Worm (Caenorhabditis elegans) whole organism, L2 larva: ENCODE measurements around the gene srd-36.

Experiments
- blmp-1 ChIP-seq: sonication (generic microtip); optimal IDR thresholded peaks from 2 replicates; lab custom pipeline; 2017; ENCODE audit warnings: missing genetic modification characterization, mild to moderate bottlenecking, missing compliant biosample characterization, antibody characterized with exemption, moderate library complexity; ENCODE audit not compliant: insufficient read depth
- egl-27 ChIP-seq: sonication (generic microtip); optimal IDR thresholded peaks from 3 replicates; lab custom pipeline; 2017; ENCODE audit warnings: missing biosample characterization, missing genetic modification reagents, missing genetic modification characterization
- nhr-11 ChIP-seq: fragments of 150-350 bp; optimal IDR thresholded peaks from 2 replicates; lab custom pipeline; 2014; ENCODE audit warnings: missing biosample characterization, missing genetic modification characterization
- unc-39 ChIP-seq: fragments of 150-350 bp; optimal IDR thresholded peaks from 2 replicates; lab custom pipeline; 2014; ENCODE audit warnings: missing biosample characterization, missing genetic modification characterization
- ztf-11 ChIP-seq: sonication (generic microtip); optimal IDR thresholded peaks from 2 replicates; lab custom pipeline; 2017; ENCODE audit warnings: missing biosample characterization, missing genetic modification characterization

DNA sequence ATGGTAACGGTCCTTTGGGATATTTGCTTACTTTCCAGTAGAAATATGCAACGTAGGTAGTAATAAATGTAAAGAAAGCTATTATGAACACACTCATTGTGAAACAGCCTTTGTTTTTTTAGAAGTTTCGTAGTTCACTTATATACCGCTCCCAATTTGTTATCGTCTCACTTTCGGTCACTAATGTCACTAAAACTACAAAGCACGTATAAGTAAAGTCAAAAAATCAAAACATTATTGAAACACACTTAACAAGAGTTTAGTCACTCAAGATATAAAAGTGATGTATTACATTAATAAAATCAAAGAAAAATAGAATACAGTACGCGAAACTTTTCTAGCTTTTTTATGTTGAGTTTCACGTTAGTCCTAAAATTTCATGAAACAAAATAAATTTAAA lies 20.5 kb downstream of the srd-36 start, which contains the start of gene cyp-14A3:
- TF ChIP-seq blmp-1 (tag; lab: Kevin White, UChicago), result no peak
- TF ChIP-seq egl-27, result no peak
- TF ChIP-seq unc-39 (tag; lab: Kevin White, UChicago), result no peak
- TF ChIP-seq nhr-11, result no peak
- TF ChIP-seq ztf-11 (tag; lab: Kevin White, UChicago), result no peak
